Fruit fly (Drosophila melanogaster) whole organism: ENCODE results near the gene CG33494.

Source experiments
- CG8478 ChIP-seq: fragments of >200 bp; optimal IDR thresholded peaks from 2 replicates; lab custom pipeline; 2018; ENCODE audit warnings: inconsistent platforms
- Dll ChIP-seq: fragments of >200 bp; optimal IDR thresholded peaks from 2 replicates; lab custom pipeline; 2017
- EcR ChIP-seq, 2 experiments: fragments of >200 bp; optimal IDR thresholded peaks; 2 replicates each; lab custom pipeline; 2017; ENCODE audit warnings: missing biosample characterization in 2 of 2, missing genetic modification characterization in 2 of 2, missing genetic modification reagents in 2 of 2
- pan ChIP-seq: fragments of >200 bp; optimal IDR thresholded peaks from 2 replicates; lab custom pipeline; 2017
- psq ChIP-seq: fragments of >200 bp; optimal IDR thresholded peaks from 2 replicates; lab custom pipeline; 2017
- usp ChIP-seq: fragments of >200 bp; optimal IDR thresholded peaks from 2 replicates; lab custom pipeline; 2017; ENCODE audit warnings: missing biosample characterization, missing genetic modification characterization, mixed read lengths

The CG33494 gene

dm6 chr3R:25451832-25452231, 43.1 kb downstream of the CG33494 start:
- TF ChIP-seq usp (no peak), Dll (lab: Kevin White, UChicago) (no peak), pan (no peak), CG8478 (no peak), EcR (GFP tag; optimal IDR thresholded peaks at IDR 0.05; lab: Kevin White, UChicago) (no peak), psq (lab: Kevin White, UChicago) (no peak)

- TF ChIP-seq psq (lab: Kevin White, UChicago), result no peak
- TF ChIP-seq usp, result no peak
- TF ChIP-seq EcR (GFP tag; optimal IDR thresholded peaks at IDR 0.05; lab: Kevin White, UChicago), result no peak
- no peak for TF ChIP-seq CG8478
- TF ChIP-seq Dll (lab: Kevin White, UChicago), result no peak
- TF ChIP-seq pan, result no peak
Observed at dm6 chr3R:25448737-25449136, 46.2 kb downstream of the CG33494 start.

- TF ChIP-seq Dll (lab: Kevin White, UChicago), result no peak
- TF ChIP-seq psq (lab: Kevin White, UChicago), result no peak
- TF ChIP-seq pan, result no peak
- no peak for TF ChIP-seq CG8478
- TF ChIP-seq usp, result no peak
- TF ChIP-seq EcR (GFP tag; optimal IDR thresholded peaks at IDR 0.05; lab: Kevin White, UChicago), result no peak
Observed at dm6 chr3R:25448318-25448717, 46.6 kb downstream of the CG33494 start.

DNA sequence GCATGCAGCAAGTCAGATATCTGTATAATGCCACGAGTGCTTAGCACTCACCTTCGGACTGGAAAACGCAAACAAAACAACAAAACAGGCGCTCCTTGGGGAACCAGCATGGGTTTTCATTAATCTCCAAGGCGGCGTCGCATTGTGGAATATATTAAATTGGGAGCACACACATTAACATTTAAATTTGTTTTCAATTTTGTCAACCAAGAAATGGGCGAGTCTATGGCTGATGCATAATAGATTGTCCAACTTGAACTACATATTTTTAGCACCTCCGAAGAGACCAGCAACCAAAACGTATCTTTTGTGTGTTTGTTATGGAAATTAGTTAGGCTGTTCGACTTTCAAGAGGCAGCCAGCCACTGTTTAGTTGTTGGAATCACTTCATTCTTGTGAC, 47.5 kb downstream of the CG33494 start:
- no peak for TF ChIP-seq pan
- no peak for TF ChIP-seq psq (lab: Kevin White, UChicago)
- TF ChIP-seq EcR (GFP tag; optimal IDR thresholded peaks at IDR 0.05; lab: Kevin White, UChicago), result no peak
- no peak for TF ChIP-seq usp
- TF ChIP-seq Dll (lab: Kevin White, UChicago), result no peak
- TF ChIP-seq CG8478, result no peak

dm6 chr3R:25446482-25447300, 48.3 kb downstream of the CG33494 start:
- no peak for TF ChIP-seq psq (lab: Kevin White, UChicago)

DNA sequence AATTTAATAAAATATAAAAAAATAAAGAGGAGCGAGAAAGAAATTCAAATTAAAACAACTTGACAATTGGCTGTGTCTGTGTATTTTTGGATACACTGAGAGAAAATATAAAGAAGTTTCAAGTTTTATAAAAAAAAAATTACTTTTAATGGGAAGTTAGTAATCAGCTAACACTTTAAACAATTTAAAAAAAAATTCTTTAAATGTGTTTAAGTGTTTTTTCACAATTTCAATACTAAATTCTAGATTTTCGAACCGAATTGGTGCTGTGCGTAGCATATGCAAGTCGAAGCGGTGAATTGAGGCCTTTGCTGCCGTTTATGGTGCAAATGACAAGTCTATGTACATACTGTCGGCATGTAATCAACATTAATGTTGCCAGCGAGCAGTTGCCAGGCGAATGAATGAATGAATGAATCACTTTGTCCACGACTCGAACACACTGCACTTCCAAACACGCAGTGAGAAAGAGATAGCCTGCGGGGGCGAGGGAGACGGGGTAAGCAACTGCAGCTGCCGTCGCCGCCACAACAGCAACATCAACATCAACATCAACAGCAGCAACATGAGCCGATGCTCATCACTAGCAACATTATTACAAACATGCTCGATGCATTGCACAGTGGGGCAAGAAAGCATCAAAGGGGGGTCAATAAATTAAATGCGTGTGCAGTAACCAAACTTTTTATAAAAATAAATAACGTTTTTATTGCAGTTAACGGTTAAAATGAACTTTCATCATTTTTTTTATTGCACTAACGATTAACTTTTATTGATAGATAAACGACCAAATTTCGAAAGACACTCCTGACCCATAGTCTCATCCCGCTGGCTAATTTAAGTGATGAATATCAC, 49.2 kb downstream of the CG33494 start:
- TF ChIP-seq Dll (lab: Kevin White, UChicago), result no peak
- TF ChIP-seq pan, result no peak
- TF ChIP-seq psq (lab: Kevin White, UChicago), result no peak
- TF ChIP-seq EcR (GFP tag; optimal IDR thresholded peaks at IDR 0.05; lab: Kevin White, UChicago), result no peak
- TF ChIP-seq usp, result no peak
- TF ChIP-seq CG8478, result no peak
